Worm (Caenorhabditis elegans) whole organism, midembryonic: ENCODE data around the gene C33F10.4.
"Not testable (repeated sequence)": the region's sequence is repeated elsewhere in the genome, so short reads cannot be mapped to it uniquely, and the experiment has no call there.

Experiments
- T22C8.4 ChIP-seq: fragments of 200-800 bp; sonication (Bioruptor generic); IDR thresholded peaks from 2 replicates; pipeline ENCODE4 v1.3.6; 2022; ENCODE audit warnings: missing genetic modification characterization, missing compliant biosample characterization
- cog-1 ChIP-seq: sonication (generic microtip); optimal IDR thresholded peaks from 2 replicates; lab custom pipeline; 2016; ENCODE audit warnings: missing genetic modification characterization, missing compliant biosample characterization
- flt-1 ChIP-seq: fragments of 200-800 bp; sonication (Bioruptor generic); IDR thresholded peaks from 2 replicates; pipeline ENCODE4 v1.3.6; 2022; ENCODE audit warnings: missing genetic modification characterization, missing compliant biosample characterization
- klf-2 ChIP-seq: fragments of 200-800 bp; sonication (Bioruptor generic); conservative IDR thresholded peaks from 2 replicates; pipeline ENCODE4 v1.3.6; 2022; ENCODE audit warnings: missing genetic modification reagents, missing genetic modification characterization, missing compliant biosample characterization
- med-1 ChIP-seq: sonication (generic microtip); optimal IDR thresholded peaks from 2 replicates; lab custom pipeline; 2017; ENCODE audit warnings: missing genetic modification characterization, mild to moderate bottlenecking, missing compliant biosample characterization, antibody characterized with exemption, missing genetic modification reagents; ENCODE audit not compliant: insufficient read depth
- ref-1 ChIP-seq: fragments of 200-800 bp; sonication (Bioruptor generic); conservative IDR thresholded peaks from 2 replicates; pipeline ENCODE4 v1.3.6; 2022; ENCODE audit warnings: missing genetic modification reagents, missing genetic modification characterization, missing compliant biosample characterization
- tab-1 ChIP-seq: fragments of 200-800 bp; sonication (Bioruptor generic); IDR thresholded peaks from 2 replicates; pipeline ENCODE4 v1.3.6; 2022; ENCODE audit warnings: missing genetic modification characterization, missing compliant biosample characterization
- ztf-23 ChIP-seq: fragments of 200-800 bp; sonication (Bioruptor generic); IDR thresholded peaks from 2 replicates; pipeline ENCODE4 v1.3.6; 2022; ENCODE audit warnings: missing genetic modification reagents, missing genetic modification characterization, missing compliant biosample characterization
- ztf-29 ChIP-seq: fragments of 200-800 bp; sonication (Bioruptor generic); IDR thresholded peaks from 2 replicates; pipeline ENCODE4 v1.3.6; 2022; ENCODE audit warnings: missing genetic modification reagents, missing genetic modification characterization, missing compliant biosample characterization

C33F10.4 gene

ce11 chrII:4822610-4823009 lies 27.0 kb downstream of the C33F10.4 start:
- TF ChIP-seq T22C8.4 (GFP tag; lab: Robert Waterston, UW) (no peak), ztf-29 (GFP tag; lab: Robert Waterston, UW) (no peak), cog-1 (tag; lab: Kevin White, UChicago) (no peak)

- not testable (repeated sequence) for TF ChIP-seq klf-2 (GFP tag; lab: Robert Waterston, UW); cog-1 (tag; lab: Kevin White, UChicago); flt-1 (GFP tag; lab: Robert Waterston, UW)
These were observed 29.6 kb downstream of the C33F10.4 start, which contains the start of the genes C33F10.8 and msp-40 for ce11 chrII:4825133-4825532. Gene C33F10.8, minus strand, starts transcription at chrII:4825233. Gene msp-40, plus strand, starts transcription at chrII:4825414.

- TF ChIP-seq ztf-23 (GFP tag; lab: Robert Waterston, UW) (no peak), flt-1 (GFP tag; lab: Robert Waterston, UW) (no peak), ref-1 (GFP tag; lab: Robert Waterston, UW) (no peak), med-1 (GFP tag; lab: Kevin White, UChicago) (no peak), ztf-29 (GFP tag; lab: Robert Waterston, UW) (no peak)
These were observed 32.4 kb downstream of the C33F10.4 start, which contains the start of the genes fbxb-88 and tbck-1 for ce11 chrII:4827734-4828609. Gene fbxb-88, minus strand, starts transcription at chrII:4827884. Gene tbck-1, plus strand, starts transcription at chrII:4828559.

ce11 chrII:4834761-4835160 lies 39.2 kb downstream of the C33F10.4 start, which contains the start of the genes C33F10.11 and C33F10.1:
Gene C33F10.11, minus strand, starts transcription at chrII:4834861.
Gene C33F10.1, plus strand, starts transcription at chrII:4835023.
- TF ChIP-seq T22C8.4 (GFP tag; lab: Robert Waterston, UW) (no peak), cog-1 (tag; lab: Kevin White, UChicago) (no peak), ref-1 (GFP tag; lab: Robert Waterston, UW) (no peak), ztf-23 (GFP tag; lab: Robert Waterston, UW) (no peak), ztf-29 (GFP tag; lab: Robert Waterston, UW) (no peak), flt-1 (GFP tag; lab: Robert Waterston, UW) (no peak), klf-2 (GFP tag; lab: Robert Waterston, UW) (no peak), med-1 (GFP tag; lab: Kevin White, UChicago) (no peak), tab-1 (no peak)

- TF ChIP-seq cog-1 (tag; lab: Kevin White, UChicago) (no peak), flt-1 (GFP tag; lab: Robert Waterston, UW) (no peak), klf-2 (GFP tag; lab: Robert Waterston, UW) (no peak), ztf-29 (GFP tag; lab: Robert Waterston, UW) (no peak), T22C8.4 (GFP tag; lab: Robert Waterston, UW) (no peak), tab-1 (no peak), ztf-23 (GFP tag; lab: Robert Waterston, UW) (no peak), med-1 (GFP tag; lab: Kevin White, UChicago) (no peak), ref-1 (GFP tag; lab: Robert Waterston, UW) (no peak)
These were observed 42.1 kb downstream of the C33F10.4 start, which contains the start of gene C33F10.12 for ce11 chrII:4837659-4838058. Gene C33F10.12, minus strand, starts transcription at chrII:4837759.

ce11 chrII:4842143-4842658 lies 46.6 kb downstream of the C33F10.4 start, which contains the start of the genes T23B7.2 and nspd-4:
Gene T23B7.2, minus strand, starts transcription at chrII:4842243.
Gene nspd-4, plus strand, starts transcription at chrII:4842608.
- not testable (repeated sequence) for TF ChIP-seq ztf-23, T22C8.4, ztf-29 (GFP tag; lab: Robert Waterston, UW)
